Worm (Caenorhabditis elegans): ENCODE data around the gene Y42G9A.3.

ce11 chrIII:6195718-6196117 is 49.7 kb downstream of the Y42G9A.3 start:
- no peak for TF ChIP-seq ama-1 (optimal IDR thresholded peaks at IDR 0.05)
- no peak for TF ChIP-seq flt-1 (GFP tag; IDR thresholded peaks at IDR 0.05)
- no peak for TF ChIP-seq ceh-36 (tag; optimal IDR thresholded peaks at IDR 0.05)
- TF ChIP-seq tra-4 (tag; optimal IDR thresholded peaks at IDR 0.05) = no peak
- no peak for TF ChIP-seq B0310.2 (tag; optimal IDR thresholded peaks at IDR 0.05)
- TF ChIP-seq hmg-4 (GFP tag; optimal IDR thresholded peaks at IDR 0.05) = no peak
- TF ChIP-seq tbx-37 (GFP tag; conservative IDR thresholded peaks at IDR 0.05) = no peak
- no peak for TF ChIP-seq sea-1 (GFP tag; conservative IDR thresholded peaks at IDR 0.05)
- no peak for TF ChIP-seq hmbx-1 (tag; optimal IDR thresholded peaks at IDR 0.05)
- no peak for TF ChIP-seq ceh-13 (GFP tag; optimal IDR thresholded peaks at IDR 0.05)
